Fruit fly (Drosophila melanogaster): ENCODE data around the gene nero.

nero gene

dm6 chr3R:31736776-31737175, 10.6 kb downstream of the nero start, which contains the start of the genes CstF50 and CG11563 (continued):
- no peak for TF ChIP-seq scrt (GFP tag; optimal IDR thresholded peaks at IDR 0.05)
- peak; percentile 85 for TF ChIP-seq YL-1 (GFP tag; optimal IDR thresholded peaks at IDR 0.05)
- TF ChIP-seq CG12104 (GFP tag; optimal IDR thresholded peaks at IDR 0.05) = no peak
- peak; percentile 70 for TF ChIP-seq Dref (GFP tag; IDR thresholded peaks at IDR 0.05)
- TF ChIP-seq CG1647 (GFP tag; optimal IDR thresholded peaks at IDR 0.05) = no peak
- no peak for TF ChIP-seq Xrp1 (GFP tag; IDR thresholded peaks at IDR 0.05)
- TF ChIP-seq CG30020 (tag; optimal IDR thresholded peaks at IDR 0.05) = peak; percentile 21
- peak; percentile 22 for TF ChIP-seq HmgZ (tag; optimal IDR thresholded peaks at IDR 0.05)
- peak; percentile 47 for TF ChIP-seq MESR4 (GFP tag; optimal IDR thresholded peaks at IDR 0.05)
- no peak for TF ChIP-seq Rx (GFP tag; IDR thresholded peaks at IDR 0.05)
- TF ChIP-seq tna (GFP tag; IDR thresholded peaks at IDR 0.05; ENCODE audit: partially characterized antibody) = peak; percentile 17; the same call in 1 of the 2 replicates
- TF ChIP-seq prd (optimal IDR thresholded peaks at IDR 0.05) = no peak
- TF ChIP-seq prd (GFP tag; IDR thresholded peaks at IDR 0.05) = no peak
- TF ChIP-seq CG6654 (GFP tag; optimal IDR thresholded peaks at IDR 0.05) = no peak
- no peak for TF ChIP-seq CG32772 (GFP tag; IDR thresholded peaks at IDR 0.05)
- TF ChIP-seq Ets97D (GFP tag; optimal IDR thresholded peaks at IDR 0.05) = peak; percentile 48
- TF ChIP-seq tgo (GFP tag; IDR thresholded peaks at IDR 0.05) = no peak
- peak; percentile 54; the same call in 2 of the 4 replicates for TF ChIP-seq Dll (GFP tag; IDR thresholded peaks at IDR 0.05; ENCODE audit: partially characterized antibody)
- no peak for TF ChIP-seq H15 (GFP tag; IDR thresholded peaks at IDR 0.05)
- peak; percentile 14 for TF ChIP-seq CG10267 (tag; optimal IDR thresholded peaks at IDR 0.05)
- TF ChIP-seq peb (GFP tag; IDR thresholded peaks at IDR 0.05) = no peak
- TF ChIP-seq CG7839 (tag; optimal IDR thresholded peaks at IDR 0.05) = no peak
- TF ChIP-seq CG9437 (GFP tag; optimal IDR thresholded peaks at IDR 0.05) = peak; percentile 7
- no peak for TF ChIP-seq ac (GFP tag; optimal IDR thresholded peaks at IDR 0.05)
- TF ChIP-seq hbn (GFP tag; IDR thresholded peaks at IDR 0.05; ENCODE audit: partially characterized antibody) = 0 out of 2 replicates have a peak, but pooled peaks have one; percentile 33
- no peak for TF ChIP-seq Meics (GFP tag; optimal IDR thresholded peaks at IDR 0.05)
- TF ChIP-seq aop (GFP tag; IDR thresholded peaks at IDR 0.05) = no peak
- no peak for TF ChIP-seq crol (GFP tag; IDR thresholded peaks at IDR 0.05)
- no peak for TF ChIP-seq CG14441 (GFP tag; IDR thresholded peaks at IDR 0.05)
- peak; percentile 80 for TF ChIP-seq MBD-R2 (GFP tag; IDR thresholded peaks at IDR 0.05)
- TF ChIP-seq sens-2 (GFP tag; IDR thresholded peaks at IDR 0.05) = no peak
- TF ChIP-seq CG18262 (tag; optimal IDR thresholded peaks at IDR 0.05) = no peak
- TF ChIP-seq CG5953 (GFP tag; IDR thresholded peaks at IDR 0.05) = no peak
- TF ChIP-seq ttk (GFP tag; IDR thresholded peaks at IDR 0.05) = no peak
- peak; percentile 71; the same call in 2 of the 4 replicates for TF ChIP-seq chinmo (GFP tag; IDR thresholded peaks at IDR 0.05; ENCODE audit: partially characterized antibody)
- peak; percentile 13 for TF ChIP-seq CHES-1-like (GFP tag; optimal IDR thresholded peaks at IDR 0.05)
- TF ChIP-seq NC2α (GFP tag; optimal IDR thresholded peaks at IDR 0.05) = no peak
- TF ChIP-seq caup (GFP tag; optimal IDR thresholded peaks at IDR 0.05; ENCODE audit: severe bottlenecking) = no peak
- no peak for TF ChIP-seq fd64A (GFP tag; optimal IDR thresholded peaks at IDR 0.05)
- TF ChIP-seq sens (GFP tag) = peak; percentile 48
- TF ChIP-seq CG2678 (tag; optimal IDR thresholded peaks at IDR 0.05) = no peak
- TF ChIP-seq CG6791 (GFP tag; IDR thresholded peaks at IDR 0.05; ENCODE audit: partially characterized antibody) = 0 out of 3 replicates have a peak, but pooled peaks have one; percentile 33
- no peak for TF ChIP-seq Hmx (GFP tag; optimal IDR thresholded peaks at IDR 0.05)
- TF ChIP-seq CG15514 (GFP tag; optimal IDR thresholded peaks at IDR 0.05) = peak; percentile 73
- TF ChIP-seq CG10366 (GFP tag; IDR thresholded peaks at IDR 0.05) = no peak
- no peak for TF ChIP-seq HLH54F (GFP tag; optimal IDR thresholded peaks at IDR 0.05)
- peak in 1 of 2 experiments; percentile 69 for TF ChIP-seq crp (GFP tag; optimal IDR thresholded peaks at IDR 0.05)
- TF ChIP-seq Sry-δ (GFP tag; optimal IDR thresholded peaks at IDR 0.05) = peak; percentile 88
- peak; percentile 11 for TF ChIP-seq CG17829 (tag; optimal IDR thresholded peaks at IDR 0.05)
- no peak for TF ChIP-seq cad (GFP tag; optimal IDR thresholded peaks at IDR 0.05)
- TF ChIP-seq yki (optimal IDR thresholded peaks at IDR 0.05) = no peak
- TF ChIP-seq Hr39 (optimal IDR thresholded peaks at IDR 0.05) = no peak
